Worm (Caenorhabditis elegans): Measurements from ENCODE around the gene gss-1.

DNA sequence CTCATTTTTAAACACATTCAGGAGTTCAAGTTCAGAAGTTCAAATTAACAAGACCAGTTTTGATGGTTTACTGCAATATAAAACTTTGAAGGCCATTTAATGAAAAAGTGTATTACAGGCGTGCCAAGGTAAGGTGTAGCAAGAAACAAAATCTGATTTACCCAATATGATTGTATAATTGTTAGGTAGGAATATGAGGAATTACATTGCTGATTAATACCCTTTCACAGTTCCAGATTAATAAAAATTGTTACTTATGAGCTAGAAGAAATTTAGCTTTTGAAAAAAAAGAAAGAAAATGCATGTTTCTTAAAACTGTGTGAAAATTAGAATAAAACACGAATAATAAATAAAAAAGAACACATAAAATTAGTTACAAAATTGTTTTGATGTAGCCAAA, 17.4 kb upstream of the gss-1 start, which contains the start of gene kin-15:
- TF ChIP-seq nhr-11 (tag; optimal IDR thresholded peaks at IDR 0.05): no peak
- TF ChIP-seq fkh-10 (GFP tag; optimal IDR thresholded peaks at IDR 0.05): no peak
- no peak for TF ChIP-seq mdt-29 (GFP tag; IDR thresholded peaks at IDR 0.05)
- TF ChIP-seq ceh-82 (tag; optimal IDR thresholded peaks at IDR 0.05): no peak
- TF ChIP-seq mxl-2 (GFP tag; conservative IDR thresholded peaks at IDR 0.05): no peak
- TF ChIP-seq lir-3 (tag; optimal IDR thresholded peaks at IDR 0.05): no peak
- no peak for TF ChIP-seq aha-1 (tag)

Data from whole organism, L4 larva.